Fruit fly (Drosophila melanogaster) whole organism: Measurements from ENCODE around the gene Tgs1.

Experiments
- CG8478 ChIP-seq: fragments of >200 bp; optimal IDR thresholded peaks from 2 replicates; lab custom pipeline; 2018; ENCODE audit warnings: inconsistent platforms
- Dll ChIP-seq: fragments of >200 bp; optimal IDR thresholded peaks from 2 replicates; lab custom pipeline; 2017
- EcR ChIP-seq, 2 experiments: fragments of >200 bp; optimal IDR thresholded peaks; 2 replicates each; lab custom pipeline; 2017; ENCODE audit warnings: missing biosample characterization in 2 of 2, missing genetic modification characterization in 2 of 2, missing genetic modification reagents in 2 of 2
- pan ChIP-seq: fragments of >200 bp; optimal IDR thresholded peaks from 2 replicates; lab custom pipeline; 2017
- psq ChIP-seq: fragments of >200 bp; optimal IDR thresholded peaks from 2 replicates; lab custom pipeline; 2017
- usp ChIP-seq: fragments of >200 bp; optimal IDR thresholded peaks from 2 replicates; lab custom pipeline; 2017; ENCODE audit warnings: missing biosample characterization, missing genetic modification characterization, mixed read lengths

The Tgs1 gene

dm6 chr3R:18232187-18232586 is 23.1 kb upstream of the Tgs1 start:
- no peak for TF ChIP-seq pan (lab: Kevin White, UChicago)
- no peak for TF ChIP-seq EcR (GFP tag; optimal IDR thresholded peaks at IDR 0.05; lab: Kevin White, UChicago)
- no peak for TF ChIP-seq Dll (lab: Kevin White, UChicago)
- no peak for TF ChIP-seq psq (lab: Kevin White, UChicago)
- TF ChIP-seq CG8478 (lab: Kevin White, UChicago), result no peak
- no peak for TF ChIP-seq usp (GFP tag; lab: Kevin White, UChicago)

- TF ChIP-seq usp (GFP tag; lab: Kevin White, UChicago), result no peak
- TF ChIP-seq pan (lab: Kevin White, UChicago), result no peak
- no peak for TF ChIP-seq CG8478 (lab: Kevin White, UChicago)
- no peak for TF ChIP-seq psq (lab: Kevin White, UChicago)
- TF ChIP-seq EcR (GFP tag; optimal IDR thresholded peaks at IDR 0.05; lab: Kevin White, UChicago), result no peak
- no peak for TF ChIP-seq Dll (lab: Kevin White, UChicago)
Observed at dm6 chr3R:18234699-18235257, 20.6 kb upstream of the Tgs1 start.

DNA sequence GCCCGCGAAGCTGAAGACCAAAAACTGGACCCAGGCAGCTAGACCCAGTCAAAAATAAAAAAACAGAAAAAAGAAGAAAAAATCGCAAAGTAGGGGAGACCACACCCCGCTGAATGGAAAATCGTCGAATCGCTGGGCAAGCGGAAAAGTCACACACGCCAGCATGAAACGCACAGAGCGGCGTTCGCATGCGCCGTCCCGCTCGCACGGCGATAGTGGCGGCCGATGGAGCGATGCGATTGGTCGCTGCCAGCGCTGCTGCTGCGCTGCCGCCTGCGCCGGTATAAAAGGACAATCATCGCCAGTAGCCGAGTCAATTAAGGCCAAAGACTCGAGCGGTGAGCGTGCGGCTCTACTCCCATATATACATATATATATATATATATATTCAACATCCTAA is 19.5 kb upstream of the Tgs1 start, which contains the start of gene repo:
repo (plus strand) TSS at position 314 of the 400 bp plus-strand sequence.
- TF ChIP-seq usp (GFP tag; lab: Kevin White, UChicago), result no peak
- TF ChIP-seq CG8478 (lab: Kevin White, UChicago), result no peak
- TF ChIP-seq psq (lab: Kevin White, UChicago), result no peak
- no peak for TF ChIP-seq pan (lab: Kevin White, UChicago)

DNA sequence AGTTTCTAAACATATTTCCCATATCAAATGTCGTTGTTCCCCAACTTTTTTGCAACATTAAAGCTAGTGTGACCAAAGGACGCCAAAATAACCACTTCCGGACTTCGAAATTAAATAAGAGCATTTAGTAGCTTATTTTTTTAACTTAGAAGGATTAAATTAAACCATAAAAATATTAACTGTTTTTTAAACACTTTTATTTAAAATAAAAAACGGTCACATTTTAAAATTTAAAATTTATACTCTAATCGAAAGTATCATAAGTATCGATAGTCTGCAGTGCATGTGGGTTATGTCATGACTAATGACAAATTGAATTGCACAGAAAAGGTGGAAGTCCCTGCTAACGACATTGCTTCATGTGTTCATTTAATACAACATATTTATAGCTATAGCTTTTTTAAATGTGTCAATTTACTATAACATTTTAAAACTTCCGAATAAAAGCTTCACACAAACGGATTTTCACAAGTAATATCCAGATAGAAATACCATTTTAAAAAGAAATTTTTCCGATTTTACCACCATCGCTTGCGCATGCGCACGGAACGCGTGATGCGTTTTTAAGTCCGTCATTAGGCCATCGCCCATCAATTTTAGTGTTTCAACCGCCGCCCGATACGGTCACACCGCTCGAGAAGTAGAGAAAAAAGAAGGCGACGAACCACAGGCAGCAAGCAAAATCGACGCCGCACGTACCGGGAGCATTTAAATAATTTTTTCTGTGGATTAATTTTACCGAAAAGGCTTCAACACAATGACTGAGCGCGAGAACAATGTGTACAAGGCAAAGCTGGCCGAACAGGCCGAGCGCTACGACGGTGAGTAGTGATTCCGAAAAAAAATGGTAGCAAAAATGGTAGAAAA is 13.0 kb upstream of the Tgs1 start, which contains the start of the genes CG7156 and 14-3-3epsilon:
CG7156 (minus strand) TSS at position 71 of the 867 bp plus-strand sequence.
14-3-3epsilon (plus strand) TSS at position 443 of the 867 bp plus-strand sequence.
- TF ChIP-seq CG8478 (lab: Kevin White, UChicago), result no peak
- TF ChIP-seq EcR (GFP tag; optimal IDR thresholded peaks at IDR 0.05; lab: Kevin White, UChicago), result no peak
- no peak for TF ChIP-seq usp (GFP tag; lab: Kevin White, UChicago)
- no peak for TF ChIP-seq psq (lab: Kevin White, UChicago)
- no peak for TF ChIP-seq Dll (lab: Kevin White, UChicago)
- no peak for TF ChIP-seq pan (lab: Kevin White, UChicago)

DNA sequence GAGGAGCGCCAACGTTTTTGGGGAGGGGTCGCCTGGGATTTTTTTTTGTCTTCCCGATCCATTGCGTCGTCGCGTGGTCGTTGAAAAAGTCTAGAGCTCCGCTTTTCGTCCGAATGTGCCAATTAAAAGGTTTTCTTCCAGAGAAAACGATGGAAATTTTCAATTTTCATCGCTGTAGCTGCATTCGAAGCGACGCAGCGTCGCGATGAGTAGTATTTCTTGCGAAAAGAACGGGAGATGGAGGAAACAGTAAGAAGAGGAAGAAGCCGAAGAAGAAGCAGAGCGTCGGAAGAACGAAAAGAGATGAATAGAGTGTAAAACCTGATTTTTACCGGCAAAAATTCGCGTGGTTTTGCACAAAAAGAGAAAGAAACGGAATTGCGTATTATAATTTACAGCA is 12.3 kb upstream of the Tgs1 start:
- TF ChIP-seq Dll (lab: Kevin White, UChicago), result no peak
- TF ChIP-seq CG8478 (lab: Kevin White, UChicago), result no peak
- no peak for TF ChIP-seq pan (lab: Kevin White, UChicago)
- no peak for TF ChIP-seq usp (GFP tag; lab: Kevin White, UChicago)
- no peak for TF ChIP-seq EcR (GFP tag; optimal IDR thresholded peaks at IDR 0.05; lab: Kevin White, UChicago)
- TF ChIP-seq psq (lab: Kevin White, UChicago), result no peak

dm6 chr3R:18243718-18244170 is 11.6 kb upstream of the Tgs1 start:
- no peak for TF ChIP-seq usp (GFP tag; lab: Kevin White, UChicago)
- no peak for TF ChIP-seq Dll (lab: Kevin White, UChicago)

- peak in 1 of 2 experiments; percentile 79 for TF ChIP-seq EcR (GFP tag; optimal IDR thresholded peaks at IDR 0.05; lab: Kevin White, UChicago)
- no peak for TF ChIP-seq pan (lab: Kevin White, UChicago)
- TF ChIP-seq CG8478 (lab: Kevin White, UChicago), result peak; percentile 89
- TF ChIP-seq usp (GFP tag; lab: Kevin White, UChicago), result no peak
- TF ChIP-seq Dll (lab: Kevin White, UChicago), result peak; percentile 93
Observed at dm6 chr3R:18244171-18245043, 10.9 kb upstream of the Tgs1 start.

- TF ChIP-seq usp (GFP tag; lab: Kevin White, UChicago) (no peak), psq (lab: Kevin White, UChicago) (no peak), Dll (lab: Kevin White, UChicago) (no peak), CG8478 (lab: Kevin White, UChicago) (no peak), EcR (GFP tag; optimal IDR thresholded peaks at IDR 0.05; lab: Kevin White, UChicago) (no peak), pan (lab: Kevin White, UChicago) (no peak)
Observed at dm6 chr3R:18245044-18245596, 10.2 kb upstream of the Tgs1 start.

dm6 chr3R:18246041-18246440 is 9.3 kb upstream of the Tgs1 start:
- TF ChIP-seq usp (GFP tag; lab: Kevin White, UChicago), result no peak
- TF ChIP-seq pan (lab: Kevin White, UChicago), result no peak

DNA sequence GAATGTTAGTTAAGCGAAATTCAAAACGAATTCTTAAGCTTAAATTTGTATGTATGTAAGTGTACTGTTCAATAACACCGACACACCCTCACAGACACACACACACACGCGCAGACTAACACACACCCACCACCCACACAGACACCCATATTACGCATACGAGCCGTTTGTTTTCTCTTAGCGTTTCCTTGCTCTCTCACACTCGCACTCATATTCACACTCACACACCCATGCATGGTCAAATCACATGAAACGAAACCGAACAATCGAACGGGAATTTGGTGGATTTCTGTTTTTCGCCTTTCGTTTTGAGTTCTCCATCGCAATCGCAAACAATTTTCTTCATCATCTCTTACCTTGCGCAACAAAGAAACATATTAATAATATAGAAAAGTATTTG is 6.1 kb upstream of the Tgs1 start:
- TF ChIP-seq usp (GFP tag; lab: Kevin White, UChicago) (no peak), pan (lab: Kevin White, UChicago) (no peak), EcR (GFP tag; optimal IDR thresholded peaks at IDR 0.05; lab: Kevin White, UChicago) (no peak)

DNA sequence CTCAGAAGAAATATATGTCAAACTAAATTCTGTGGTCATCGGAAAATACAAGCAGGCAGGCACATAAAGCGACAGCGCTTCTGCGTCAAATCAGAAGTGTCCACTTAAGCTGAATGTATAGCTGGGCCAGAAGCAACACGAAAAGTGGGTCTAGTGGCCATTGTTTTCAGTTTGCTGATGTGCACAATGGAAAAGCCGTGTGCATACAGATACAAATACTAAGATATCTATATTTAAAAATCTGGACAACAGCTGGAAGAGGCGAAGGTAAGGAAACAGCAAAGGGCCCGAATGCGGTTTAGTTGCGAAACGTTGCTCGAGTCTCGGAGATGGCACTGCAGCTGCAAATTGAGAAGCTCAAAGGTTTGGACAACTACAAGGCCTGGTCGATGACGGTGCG is 4.5 kb upstream of the Tgs1 start, which contains the start of gene CG18598:
CG18598 (plus strand) TSS at position 301 of the 400 bp plus-strand sequence.
- no peak for TF ChIP-seq pan (lab: Kevin White, UChicago)
- no peak for TF ChIP-seq psq (lab: Kevin White, UChicago)
- TF ChIP-seq Dll (lab: Kevin White, UChicago), result no peak
- TF ChIP-seq EcR (GFP tag; optimal IDR thresholded peaks at IDR 0.05; lab: Kevin White, UChicago), result no peak
- no peak for TF ChIP-seq usp (GFP tag; lab: Kevin White, UChicago)
- TF ChIP-seq CG8478 (lab: Kevin White, UChicago), result no peak
